Worm (Caenorhabditis elegans): ENCODE measurements around the gene F14D7.2.

DNA sequence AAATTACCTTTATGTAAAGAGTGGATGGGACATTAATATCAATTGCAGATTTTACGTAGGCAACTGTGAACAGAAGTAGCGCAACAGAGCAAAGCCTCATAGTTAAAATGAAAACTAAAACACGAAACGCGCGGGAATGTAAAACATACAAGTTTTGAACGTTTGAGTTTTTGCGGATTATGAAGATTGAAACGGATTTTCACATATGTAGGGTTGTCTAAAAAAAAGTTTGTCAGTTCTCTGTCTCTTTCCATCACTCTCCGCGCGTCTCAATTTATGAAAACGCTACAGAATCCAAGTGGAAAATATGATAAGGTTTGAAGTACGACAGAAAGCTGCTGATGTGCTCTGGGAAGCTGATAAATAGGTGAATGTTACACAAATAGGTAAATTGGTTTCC lies 46.8 kb downstream of the F14D7.2 start, which contains the start of gene K02E11.3:
- TF ChIP-seq sup-37 (GFP tag; optimal IDR thresholded peaks at IDR 0.05) (no peak), aly-2 (tag; optimal IDR thresholded peaks at IDR 0.05) (no peak), nhr-77 (tag; optimal IDR thresholded peaks at IDR 0.05) (no peak), lin-13 (GFP tag; optimal IDR thresholded peaks at IDR 0.05) (no peak), unc-98 (GFP tag; IDR thresholded peaks at IDR 0.05) (no peak), ama-1 (optimal IDR thresholded peaks at IDR 0.05) (no peak)

All from whole organism, L1 larva.